Worm (Caenorhabditis elegans): ENCODE data around the gene lap-2.

DNA sequence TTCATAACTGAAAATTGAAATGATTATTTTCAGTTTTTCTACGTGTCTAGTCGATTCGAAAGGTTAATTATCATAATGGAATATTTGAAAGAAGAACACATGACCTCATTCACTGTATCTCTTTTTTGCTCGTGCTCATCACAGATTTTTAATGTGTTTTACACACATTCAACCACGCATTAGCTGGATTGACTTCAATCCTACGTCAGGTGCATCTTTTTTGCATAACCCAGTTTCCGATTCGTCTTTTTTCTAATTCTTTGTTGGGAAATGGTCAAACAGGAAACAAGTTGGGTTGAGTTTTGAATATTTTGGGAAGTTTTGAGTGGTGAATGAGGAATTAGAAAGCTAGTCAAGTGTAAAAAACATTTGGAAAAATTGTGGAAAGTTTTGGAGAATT lies 26.8 kb downstream of the lap-2 start:
- no peak for TF ChIP-seq unc-39 (tag; optimal IDR thresholded peaks at IDR 0.05)
- TF ChIP-seq R02D3.7 (tag; optimal IDR thresholded peaks at IDR 0.05): no peak
- no peak for TF ChIP-seq snpc-4 (tag; optimal IDR thresholded peaks at IDR 0.05)
- no peak for TF ChIP-seq zag-1 (tag; optimal IDR thresholded peaks at IDR 0.05)
- TF ChIP-seq nhr-76 (tag; optimal IDR thresholded peaks at IDR 0.05): no peak

All from whole organism, L3 larva.